Fruit fly (Drosophila melanogaster) S2 (cell line): ENCODE data around the gene CG32982.

Experiments used
- CG8478 ChIP-seq: fragments of >200 bp; optimal IDR thresholded peaks from 2 replicates; lab custom pipeline; 2018
- CTCF ChIP-seq, 2 experiments: fragments of >200 bp; optimal IDR thresholded peaks; 2 replicates each; lab custom pipeline; 2018

CG32982 gene

DNA sequence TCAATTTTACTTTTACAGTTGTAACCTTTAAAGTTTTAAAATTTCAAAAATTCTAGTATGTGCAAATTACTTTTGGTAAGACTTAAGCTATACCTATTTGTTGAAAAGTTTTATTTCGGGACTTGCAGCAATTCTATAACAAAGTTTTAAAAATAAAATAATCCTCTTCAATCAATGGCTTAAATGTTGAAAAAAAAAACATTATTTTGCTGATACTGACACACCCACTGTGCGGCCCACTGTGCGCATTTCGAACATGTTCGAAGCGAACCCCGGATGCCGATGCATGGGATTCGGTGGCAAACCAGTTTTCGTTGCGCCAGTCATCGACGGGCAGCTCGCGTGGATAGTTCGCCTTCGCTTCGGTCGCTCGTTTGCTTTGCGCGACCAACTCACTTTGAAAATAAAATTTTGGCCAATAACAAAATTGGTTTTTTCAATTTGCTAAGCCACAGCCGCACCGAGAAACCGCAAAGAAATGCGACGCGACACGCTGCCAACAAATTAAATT is at the start of gene CG32982:
Gene CG32982, plus strand, starts transcription at position 320 of the 511 bp plus-strand sequence.
- no peak for TF ChIP-seq CTCF (optimal IDR thresholded peaks at IDR 0.05; lab: Kevin White, UChicago)
- no peak for TF ChIP-seq CG8478 (lab: Kevin White, UChicago)

dm6 chr2L:9076821-9077220 is 48.7 kb upstream of the CG32982 start, which contains the start of gene CG12439:
CG12439 (plus strand) TSS chr2L:9077121.
- TF ChIP-seq CTCF (optimal IDR thresholded peaks at IDR 0.05; lab: Kevin White, UChicago) (no peak), CG8478 (lab: Kevin White, UChicago) (no peak)

DNA sequence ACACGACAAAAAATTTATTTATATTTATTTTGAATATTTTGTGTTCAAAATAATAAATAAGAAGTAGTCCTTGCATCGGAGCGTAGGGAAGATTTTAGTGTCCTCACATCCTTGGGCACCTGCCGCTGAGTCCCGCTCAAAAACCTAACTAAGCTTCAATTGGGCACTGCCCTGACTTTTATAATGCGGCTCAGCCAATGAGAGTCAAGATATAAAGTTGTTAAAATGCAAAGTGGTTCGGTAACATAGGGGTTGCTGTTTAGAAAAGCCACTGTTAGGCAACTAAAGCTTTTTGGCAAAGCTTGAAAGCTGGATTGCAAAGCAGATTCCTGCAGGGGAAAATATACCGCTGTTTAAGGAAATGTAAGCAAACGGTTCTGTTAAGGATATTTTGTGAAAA is 42.8 kb upstream of the CG32982 start:
- no peak for TF ChIP-seq CTCF (optimal IDR thresholded peaks at IDR 0.05; lab: Kevin White, UChicago)
- TF ChIP-seq CG8478 (lab: Kevin White, UChicago), result no peak

- TF ChIP-seq CTCF (optimal IDR thresholded peaks at IDR 0.05; lab: Kevin White, UChicago), result no peak
- TF ChIP-seq CG8478 (lab: Kevin White, UChicago), result no peak
Measured at dm6 chr2L:9083807-9084206, 41.7 kb upstream of the CG32982 start, which contains the start of gene Toll-4. Toll-4 (plus strand) TSS chr2L:9084107.

dm6 chr2L:9089543-9090088 is 35.9 kb upstream of the CG32982 start:
- TF ChIP-seq CG8478 (lab: Kevin White, UChicago) (no peak), CTCF (optimal IDR thresholded peaks at IDR 0.05; lab: Kevin White, UChicago) (no peak)

dm6 chr2L:9097263-9097662 is 28.3 kb upstream of the CG32982 start, which contains the start of gene CG31609:
CG31609 (plus strand) TSS chr2L:9097563.
- TF ChIP-seq CTCF (optimal IDR thresholded peaks at IDR 0.05; lab: Kevin White, UChicago) (no peak), CG8478 (lab: Kevin White, UChicago) (no peak)

DNA sequence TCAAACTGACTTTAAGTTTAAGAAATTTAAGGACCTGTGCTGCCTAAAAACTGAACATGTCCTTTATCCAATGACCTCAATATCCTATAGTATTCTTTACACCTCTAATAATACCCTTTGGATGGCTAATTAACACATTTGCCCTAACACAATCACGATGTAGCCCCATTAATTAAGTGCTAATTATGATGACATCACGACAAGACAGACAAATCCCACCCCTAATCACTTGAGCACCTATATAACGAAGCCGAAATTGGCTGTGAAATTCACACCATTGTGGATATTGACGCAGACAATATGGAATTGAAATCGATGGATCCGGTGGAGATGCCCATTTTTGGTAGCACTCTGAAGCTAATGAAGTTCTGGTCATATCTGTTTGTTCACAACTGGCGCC is 14.0 kb upstream of the CG32982 start, which contains the start of gene Or30a:
Gene Or30a, plus strand, starts transcription at position 301 of the 400 bp plus-strand sequence.
- TF ChIP-seq CTCF (optimal IDR thresholded peaks at IDR 0.05; lab: Kevin White, UChicago) (no peak), CG8478 (lab: Kevin White, UChicago) (no peak)

DNA sequence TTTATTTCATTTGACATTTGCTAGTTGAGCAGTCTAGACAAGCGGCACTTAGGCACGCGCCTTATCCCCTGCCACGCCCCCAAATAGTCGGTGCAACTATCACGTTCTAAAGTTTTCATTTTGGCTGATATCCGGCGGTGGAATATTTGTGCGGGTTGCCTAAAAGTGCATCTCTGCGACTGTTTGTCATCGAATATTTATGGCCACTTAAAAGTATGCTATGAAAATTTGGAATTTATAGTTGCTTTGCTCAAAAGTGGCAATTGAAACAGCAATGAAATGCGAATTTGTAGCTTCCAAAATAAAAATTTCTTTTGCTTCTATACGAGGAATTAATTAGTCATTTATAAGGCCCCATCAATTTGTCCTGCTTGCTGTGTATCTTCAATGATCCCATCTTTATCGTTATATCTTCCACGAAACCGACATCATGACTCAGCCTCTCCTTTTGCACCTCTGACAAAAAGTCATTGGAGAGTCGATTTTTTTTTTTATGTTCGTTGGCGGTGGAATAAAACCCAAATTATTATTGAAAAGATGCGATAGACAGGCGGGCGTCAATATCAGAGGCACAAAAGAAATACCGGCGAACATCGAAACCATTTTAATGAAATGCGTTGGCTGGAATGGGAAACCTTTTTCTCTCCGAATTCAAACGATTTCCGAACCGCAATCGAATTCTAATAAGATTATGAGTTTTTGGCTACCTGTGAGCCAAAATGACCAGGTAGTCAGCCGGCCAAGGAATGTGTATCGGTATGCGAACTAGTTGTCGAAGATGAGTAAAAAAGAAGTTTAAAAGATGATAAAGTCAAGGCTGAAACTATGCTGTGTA is 4.8 kb upstream of the CG32982 start:
- TF ChIP-seq CTCF (optimal IDR thresholded peaks at IDR 0.05; lab: Kevin White, UChicago) (no peak), CG8478 (lab: Kevin White, UChicago) (no peak)

- TF ChIP-seq CG8478 (lab: Kevin White, UChicago) (no peak), CTCF (optimal IDR thresholded peaks at IDR 0.05; lab: Kevin White, UChicago) (no peak)
Measured at dm6 chr2L:9122371-9122770, 3.2 kb upstream of the CG32982 start.

DNA sequence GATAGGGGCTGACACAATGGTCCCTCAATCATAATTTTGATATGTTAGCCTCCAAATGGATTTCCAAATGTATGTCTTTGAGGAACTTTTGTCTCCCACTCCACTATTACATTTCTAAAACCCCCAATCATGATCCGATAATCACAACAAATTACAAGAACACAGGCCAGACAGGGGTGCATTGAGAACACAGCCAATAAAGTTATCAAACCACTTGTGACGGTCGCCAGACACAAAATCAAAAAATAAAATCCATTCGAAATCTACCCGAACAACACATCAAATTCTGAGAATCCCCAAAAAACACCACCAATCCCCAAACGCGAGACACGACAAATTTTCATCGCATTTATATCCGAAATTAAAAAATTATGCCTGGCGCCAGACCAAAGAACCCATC is 1.8 kb upstream of the CG32982 start:
- TF ChIP-seq CG8478 (lab: Kevin White, UChicago) (no peak), CTCF (optimal IDR thresholded peaks at IDR 0.05; lab: Kevin White, UChicago) (no peak)

DNA sequence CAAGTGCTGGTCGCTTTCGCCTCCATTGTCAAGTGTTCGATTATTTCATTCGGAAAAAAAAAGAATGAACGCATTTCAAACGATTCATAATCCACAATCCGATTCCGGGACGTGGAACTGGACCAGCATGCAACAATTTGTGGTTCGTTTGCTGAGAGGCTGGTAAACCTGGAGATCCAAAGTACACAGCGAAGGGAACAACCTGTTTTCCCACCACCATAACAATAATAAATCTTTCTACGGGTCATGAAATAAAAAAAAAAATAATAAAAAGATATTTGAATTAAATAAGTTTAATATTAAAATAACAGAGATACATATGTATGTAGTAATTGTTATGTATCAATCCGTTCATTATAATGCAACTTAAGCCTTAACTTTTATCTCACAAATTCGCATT is 1.1 kb upstream of the CG32982 start:
- TF ChIP-seq CTCF (optimal IDR thresholded peaks at IDR 0.05; lab: Kevin White, UChicago) (no peak), CG8478 (lab: Kevin White, UChicago) (no peak)

dm6 chr2L:9127072-9127646 is 1.6 kb downstream of the CG32982 start:
- TF ChIP-seq CTCF (optimal IDR thresholded peaks at IDR 0.05; lab: Kevin White, UChicago), result no peak
- no peak for TF ChIP-seq CG8478 (lab: Kevin White, UChicago)

DNA sequence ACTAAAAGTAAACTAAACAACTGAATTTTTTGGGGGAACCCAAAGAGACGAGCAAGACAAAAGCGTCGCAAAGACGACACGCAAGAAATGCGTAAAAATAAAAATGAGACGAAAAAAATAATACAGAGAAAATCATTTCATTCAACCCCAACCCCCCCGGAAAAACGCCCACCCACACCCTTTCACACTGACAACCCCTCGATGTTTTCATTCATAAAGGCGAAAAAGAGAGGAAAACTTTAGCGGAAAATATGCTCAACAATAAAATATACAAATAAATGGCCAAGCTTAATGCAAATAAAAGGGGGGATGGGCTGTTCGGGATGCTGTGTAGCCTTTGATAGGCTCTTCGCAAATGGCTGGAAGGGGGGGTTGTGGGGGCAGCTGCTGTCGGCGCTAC is 5.4 kb downstream of the CG32982 start:
- TF ChIP-seq CTCF (optimal IDR thresholded peaks at IDR 0.05; lab: Kevin White, UChicago) (no peak), CG8478 (lab: Kevin White, UChicago) (no peak)

- no peak for TF ChIP-seq CG8478 (lab: Kevin White, UChicago)
- TF ChIP-seq CTCF (optimal IDR thresholded peaks at IDR 0.05; lab: Kevin White, UChicago), result no peak
Measured at dm6 chr2L:9133169-9133568, 7.6 kb downstream of the CG32982 start.

dm6 chr2L:9134209-9134608 is 8.7 kb downstream of the CG32982 start:
- TF ChIP-seq CTCF (optimal IDR thresholded peaks at IDR 0.05; lab: Kevin White, UChicago) (no peak), CG8478 (lab: Kevin White, UChicago) (no peak)
